Fruit fly (Drosophila melanogaster) whole organism, pupa: Measurements from ENCODE around the gene CG9356.

ENCODE experiments used
- CG10348 ChIP-seq: fragments of 200-800 bp; sonication (Bioruptor generic); IDR thresholded peaks from 2 replicates; pipeline ENCODE4 v1.3.6; 2022; ENCODE audit warnings: missing biosample characterization, missing genetic modification characterization
- CG12605 ChIP-seq: fragments of 200-800 bp; sonication (Bioruptor generic); IDR thresholded peaks from 2 replicates; pipeline ENCODE4 v1.3.6; 2022; ENCODE audit warnings: missing biosample characterization, missing genetic modification characterization
- CG13204 ChIP-seq: fragments of 200-800 bp; sonication (Bioruptor generic); optimal IDR thresholded peaks from 2 replicates; lab custom pipeline; 2018; ENCODE audit warnings: missing biosample characterization, mild to moderate bottlenecking, missing genetic modification characterization, moderate library complexity
- CG14655 ChIP-seq: fragments of 200-800 bp; sonication (Bioruptor generic); optimal IDR thresholded peaks from 3 replicates; lab custom pipeline; 2017; ENCODE audit warnings: mild to moderate bottlenecking, missing biosample characterization, missing genetic modification reagents, missing genetic modification characterization
- CG15710 ChIP-seq: fragments of 200-800 bp; sonication (Bioruptor generic); optimal IDR thresholded peaks from 2 replicates; lab custom pipeline; 2018; ENCODE audit warnings: missing biosample characterization, mild to moderate bottlenecking, missing genetic modification characterization, moderate library complexity
- CG17806 ChIP-seq: fragments of 200-800 bp; sonication (Bioruptor generic); optimal IDR thresholded peaks from 2 replicates; lab custom pipeline; 2018; ENCODE audit warnings: missing biosample characterization, mild to moderate bottlenecking, missing genetic modification characterization, moderate library complexity
- CG32121 ChIP-seq: fragments of 200-800 bp; sonication (Bioruptor generic); IDR thresholded peaks from 2 replicates; pipeline ENCODE4 v1.3.6; 2022; ENCODE audit warnings: missing biosample characterization, missing genetic modification characterization
- CG34367 ChIP-seq: fragments of 200-800 bp; sonication (Bioruptor generic); optimal IDR thresholded peaks from 2 replicates; lab custom pipeline; 2018; ENCODE audit warnings: missing biosample characterization, mild to moderate bottlenecking, missing genetic modification characterization
- CG4496 ChIP-seq: fragments of 200-800 bp; sonication (Bioruptor generic); IDR thresholded peaks from 3 replicates; pipeline ENCODE4 v1.3.6; 2022; ENCODE audit warnings: missing biosample characterization, missing genetic modification characterization
- CG8159 ChIP-seq: fragments of 200-800 bp; sonication (Bioruptor generic); optimal IDR thresholded peaks from 3 replicates; lab custom pipeline; 2018; ENCODE audit warnings: missing biosample characterization, mild to moderate bottlenecking, missing genetic modification characterization, moderate library complexity
- CG8301 ChIP-seq: fragments of 200-800 bp; sonication (Bioruptor generic); optimal IDR thresholded peaks from 2 replicates; lab custom pipeline; 2018; ENCODE audit warnings: missing biosample characterization, mild to moderate bottlenecking, missing genetic modification characterization
- CG9948 ChIP-seq: fragments of 200-800 bp; sonication (Bioruptor generic); optimal IDR thresholded peaks from 2 replicates; lab custom pipeline; 2018; ENCODE audit warnings: missing biosample characterization, mild to moderate bottlenecking, missing genetic modification characterization, moderate library complexity
- D1 ChIP-seq: fragments of 200-800 bp; sonication (Bioruptor generic); optimal IDR thresholded peaks from 2 replicates; lab custom pipeline; 2018; ENCODE audit warnings: missing biosample characterization, mild to moderate bottlenecking, missing genetic modification characterization, moderate library complexity
- EcR ChIP-seq: fragments of 200-800 bp; sonication (Bioruptor generic); optimal IDR thresholded peaks from 3 replicates; lab custom pipeline; 2019; ENCODE audit warnings: missing biosample characterization, missing genetic modification characterization, mild to moderate bottlenecking, moderate library complexity, missing genetic modification reagents
- Ets98B ChIP-seq: fragments of 200-800 bp; sonication (Bioruptor generic); IDR thresholded peaks from 2 replicates; pipeline ENCODE4 v1.3.6; 2022; ENCODE audit warnings: missing biosample characterization, missing genetic modification characterization
- Pif1A ChIP-seq: fragments of 200-800 bp; sonication (Bioruptor generic); optimal IDR thresholded peaks from 3 replicates; lab custom pipeline; 2016; ENCODE audit warnings: missing biosample characterization, missing genetic modification characterization
- Pif1B ChIP-seq: fragments of 200-800 bp; sonication (Bioruptor generic); optimal IDR thresholded peaks from 3 replicates; lab custom pipeline; 2016; ENCODE audit warnings: missing biosample characterization, missing genetic modification characterization
- Snoo ChIP-seq: fragments of 200-800 bp; sonication (Bioruptor generic); optimal IDR thresholded peaks from 3 replicates; lab custom pipeline; 2017; ENCODE audit warnings: missing biosample characterization, mild to moderate bottlenecking, missing genetic modification characterization, inconsistent platforms
- fd96Ca ChIP-seq: fragments of 200-800 bp; sonication (Bioruptor generic); IDR thresholded peaks from 3 replicates; pipeline ENCODE4 v1.3.6; 2022; ENCODE audit warnings: missing biosample characterization, missing genetic modification characterization
- gl ChIP-seq: fragments of 200-800 bp; sonication (Bioruptor generic); optimal IDR thresholded peaks from 2 replicates; lab custom pipeline; 2018; ENCODE audit warnings: missing biosample characterization, mild to moderate bottlenecking, missing genetic modification characterization
- rn ChIP-seq: fragments of 200-800 bp; sonication (Bioruptor generic); IDR thresholded peaks from 2 replicates; pipeline ENCODE4 v1.3.6; 2022; ENCODE audit warnings: missing biosample characterization, missing genetic modification characterization

Gene CG9356

dm6 chr3R:9404104-9404512 lies at the start of gene CG9356, which contains the start of the genes BBIP1 and CG8135:
Gene CG9356 (minus strand): TSS chr3R:9404269.
Gene BBIP1 (plus strand): TSS chr3R:9404385.
Gene CG8135 (plus strand): TSS chr3R:9404385.
- TF ChIP-seq Snoo (peak; percentile 50), CG17806 (tag; lab: Kevin White, UChicago) (peak; percentile 40), gl (tag; lab: Kevin White, UChicago) (no peak), CG14655 (GFP tag; lab: Kevin White, UChicago) (no peak), CG15710 (peak; percentile 51), CG4496 (peak; percentile 55; the same call in 2 of the 3 replicates), EcR (GFP tag; lab: Kevin White, UChicago) (no peak), Pif1B (GFP tag; lab: Kevin White, UChicago) (no peak), Ets98B (GFP tag; lab: Robert Waterston, UW) (peak; percentile 57), CG9948 (no peak), CG32121 (no peak), fd96Ca (GFP tag; lab: Robert Waterston, UW) (0 out of 3 replicates have a peak, but pooled peaks have one; percentile 52)

- TF ChIP-seq CG34367 (tag; lab: Kevin White, UChicago) (no peak), CG13204 (GFP tag; lab: Kevin White, UChicago) (no peak), Snoo (no peak), EcR (GFP tag; lab: Kevin White, UChicago) (no peak), CG10348 (no peak), CG15710 (no peak), fd96Ca (GFP tag; lab: Robert Waterston, UW) (no peak), Ets98B (GFP tag; lab: Robert Waterston, UW) (no peak), CG32121 (no peak), CG14655 (GFP tag; lab: Kevin White, UChicago) (no peak), CG8159 (tag; lab: Kevin White, UChicago) (no peak), CG12605 (GFP tag; lab: Robert Waterston, UW) (no peak), D1 (tag; lab: Kevin White, UChicago) (no peak), rn (no peak), CG8301 (tag; lab: Kevin White, UChicago) (no peak), gl (tag; lab: Kevin White, UChicago) (no peak)
These were observed 46.6 kb upstream of the CG9356 start for dm6 chr3R:9450672-9451071.

- TF ChIP-seq CG15710 (no peak), CG4496 (no peak), CG14655 (GFP tag; lab: Kevin White, UChicago) (no peak), CG13204 (GFP tag; lab: Kevin White, UChicago) (no peak), Ets98B (GFP tag; lab: Robert Waterston, UW) (no peak), CG32121 (no peak), Pif1B (GFP tag; lab: Kevin White, UChicago) (no peak), CG17806 (tag; lab: Kevin White, UChicago) (no peak), Pif1A (GFP tag; lab: Kevin White, UChicago) (no peak), CG12605 (GFP tag; lab: Robert Waterston, UW) (no peak), EcR (GFP tag; lab: Kevin White, UChicago) (no peak), CG34367 (tag; lab: Kevin White, UChicago) (no peak), Snoo (no peak), CG8301 (tag; lab: Kevin White, UChicago) (no peak), fd96Ca (GFP tag; lab: Robert Waterston, UW) (no peak), gl (tag; lab: Kevin White, UChicago) (no peak), CG8159 (tag; lab: Kevin White, UChicago) (no peak), CG9948 (no peak), rn (no peak), D1 (tag; lab: Kevin White, UChicago) (no peak)
These were observed 44.3 kb upstream of the CG9356 start for dm6 chr3R:9448320-9448719.

dm6 chr3R:9441996-9442395 lies 37.9 kb upstream of the CG9356 start:
- TF ChIP-seq Snoo, result no peak
- TF ChIP-seq Pif1B (GFP tag; lab: Kevin White, UChicago), result no peak
- TF ChIP-seq rn, result no peak
- no peak for TF ChIP-seq CG12605 (GFP tag; lab: Robert Waterston, UW)
- TF ChIP-seq CG8301 (tag; lab: Kevin White, UChicago), result no peak
- no peak for TF ChIP-seq CG10348

dm6 chr3R:9441134-9441533 lies 37.1 kb upstream of the CG9356 start:
- TF ChIP-seq CG17806 (tag; lab: Kevin White, UChicago), result no peak
- TF ChIP-seq Pif1B (GFP tag; lab: Kevin White, UChicago), result no peak
- TF ChIP-seq CG9948, result no peak
- no peak for TF ChIP-seq CG4496
- TF ChIP-seq Pif1A (GFP tag; lab: Kevin White, UChicago), result no peak
- no peak for TF ChIP-seq CG8301 (tag; lab: Kevin White, UChicago)

dm6 chr3R:9437618-9438017 lies 33.5 kb upstream of the CG9356 start:
- TF ChIP-seq CG32121 (no peak), CG34367 (tag; lab: Kevin White, UChicago) (no peak), D1 (tag; lab: Kevin White, UChicago) (no peak), CG12605 (GFP tag; lab: Robert Waterston, UW) (no peak), CG10348 (no peak), EcR (GFP tag; lab: Kevin White, UChicago) (no peak)
